Worm (Caenorhabditis elegans): Measurements from ENCODE around the gene C15C8.6.

Gene C15C8.6

ce11 chrV:12784861-12785260 is 33.5 kb upstream of the C15C8.6 start, which contains the start of gene sre-20:
Gene sre-20 (minus strand): TSS chrV:12784961.
- TF ChIP-seq crh-2 (tag; optimal IDR thresholded peaks at IDR 0.05) (no peak), dmd-4 (tag; optimal IDR thresholded peaks at IDR 0.05) (no peak), zag-1 (tag; optimal IDR thresholded peaks at IDR 0.05) (no peak), egl-27 (tag; optimal IDR thresholded peaks at IDR 0.05) (no peak), nhr-25 (tag; optimal IDR thresholded peaks at IDR 0.05) (no peak), fos-1 (tag; optimal IDR thresholded peaks at IDR 0.05) (no peak), ama-1 (optimal IDR thresholded peaks at IDR 0.05) (no peak), ztf-11 (tag; optimal IDR thresholded peaks at IDR 0.05) (no peak), peb-1 (tag; optimal IDR thresholded peaks at IDR 0.05) (no peak), nhr-237 (tag; optimal IDR thresholded peaks at IDR 0.05) (no peak)

ce11 chrV:12780248-12780647 is 28.9 kb upstream of the C15C8.6 start:
- TF ChIP-seq sma-9 (GFP tag; optimal IDR thresholded peaks at IDR 0.05): peak; percentile 53
- no peak for TF ChIP-seq sma-9 (tag; optimal IDR thresholded peaks at IDR 0.05)
- no peak for TF ChIP-seq nhr-23 (tag; optimal IDR thresholded peaks at IDR 0.05)
- TF ChIP-seq blmp-1 (tag; optimal IDR thresholded peaks at IDR 0.05; ENCODE audit: insufficient read depth): no peak
- TF ChIP-seq lsy-2 (tag; optimal IDR thresholded peaks at IDR 0.05): peak in 1 of 2 experiments; percentile 5
- no peak for TF ChIP-seq alr-1 (tag; optimal IDR thresholded peaks at IDR 0.05)
- TF ChIP-seq C34F6.9 (tag; optimal IDR thresholded peaks at IDR 0.05): peak; percentile 38
- TF ChIP-seq ama-1 (optimal IDR thresholded peaks at IDR 0.05): no peak
- TF ChIP-seq zag-1 (tag; optimal IDR thresholded peaks at IDR 0.05): no peak
- TF ChIP-seq unc-39 (tag; optimal IDR thresholded peaks at IDR 0.05): no peak
- no peak for TF ChIP-seq ceh-16 (tag; optimal IDR thresholded peaks at IDR 0.05)
- no peak for TF ChIP-seq snpc-4 (tag; optimal IDR thresholded peaks at IDR 0.05)
- TF ChIP-seq nhr-21 (tag; optimal IDR thresholded peaks at IDR 0.05): no peak
- no peak for TF ChIP-seq ztf-11 (tag; optimal IDR thresholded peaks at IDR 0.05)
- no peak for TF ChIP-seq peb-1 (tag; optimal IDR thresholded peaks at IDR 0.05)
- no peak for TF ChIP-seq dmd-4 (tag; optimal IDR thresholded peaks at IDR 0.05)
- TF ChIP-seq nhr-12 (tag; optimal IDR thresholded peaks at IDR 0.05): no peak
- no peak for TF ChIP-seq nhr-77 (tag; optimal IDR thresholded peaks at IDR 0.05)
- peak; percentile 18 for TF ChIP-seq lin-13 (GFP tag; optimal IDR thresholded peaks at IDR 0.05)
- TF ChIP-seq aly-2 (tag; optimal IDR thresholded peaks at IDR 0.05): no peak
- TF ChIP-seq mdl-1 (tag; optimal IDR thresholded peaks at IDR 0.05): no peak
- TF ChIP-seq sma-3 (GFP tag; optimal IDR thresholded peaks at IDR 0.05): peak; percentile 49
- TF ChIP-seq crh-2 (tag; optimal IDR thresholded peaks at IDR 0.05): peak; percentile 18
- TF ChIP-seq nhr-25 (tag; optimal IDR thresholded peaks at IDR 0.05): no peak
- no peak for TF ChIP-seq Y55F3AM.14 (GFP tag; optimal IDR thresholded peaks at IDR 0.05)
- TF ChIP-seq ztf-1 (GFP tag; conservative IDR thresholded peaks at IDR 0.05): no peak
- TF ChIP-seq F13H6.1 (tag; optimal IDR thresholded peaks at IDR 0.05): peak; percentile 10
- peak; percentile 70 for TF ChIP-seq nhr-129 (tag; optimal IDR thresholded peaks at IDR 0.05)
- no peak for TF ChIP-seq lin-39 (tag; optimal IDR thresholded peaks at IDR 0.05)
- TF ChIP-seq gmeb-1 (tag; optimal IDR thresholded peaks at IDR 0.05): peak; percentile 39
- no peak for TF ChIP-seq elt-3 (tag; optimal IDR thresholded peaks at IDR 0.05)
- peak; percentile 45 for TF ChIP-seq fos-1 (tag; optimal IDR thresholded peaks at IDR 0.05)
- TF ChIP-seq ZK546.5 (tag; optimal IDR thresholded peaks at IDR 0.05): no peak
- TF ChIP-seq unc-55 (GFP tag; optimal IDR thresholded peaks at IDR 0.05): no peak

ce11 chrV:12773852-12774251 is 22.5 kb upstream of the C15C8.6 start:
- TF ChIP-seq lin-13 (GFP tag; optimal IDR thresholded peaks at IDR 0.05): no peak
- no peak for TF ChIP-seq lin-39 (tag; optimal IDR thresholded peaks at IDR 0.05)
- no peak for TF ChIP-seq mab-5 (tag; optimal IDR thresholded peaks at IDR 0.05)
- TF ChIP-seq skn-1 (tag; optimal IDR thresholded peaks at IDR 0.05): no peak
- no peak for TF ChIP-seq ztf-11 (tag; optimal IDR thresholded peaks at IDR 0.05)
- TF ChIP-seq alr-1 (tag; optimal IDR thresholded peaks at IDR 0.05): no peak
- no peak for TF ChIP-seq nhr-12 (tag; optimal IDR thresholded peaks at IDR 0.05)
- no peak for TF ChIP-seq nhr-23 (tag; optimal IDR thresholded peaks at IDR 0.05)
- no peak for TF ChIP-seq ama-1 (optimal IDR thresholded peaks at IDR 0.05)

- no peak for TF ChIP-seq sma-9 (GFP tag; optimal IDR thresholded peaks at IDR 0.05)
- TF ChIP-seq sma-9 (tag; optimal IDR thresholded peaks at IDR 0.05): no peak
- no peak for TF ChIP-seq gmeb-1 (tag; optimal IDR thresholded peaks at IDR 0.05)
- no peak for TF ChIP-seq C34F6.9 (tag; optimal IDR thresholded peaks at IDR 0.05)
- TF ChIP-seq nhr-11 (tag; optimal IDR thresholded peaks at IDR 0.05): no peak
- no peak for TF ChIP-seq mdl-1 (tag; optimal IDR thresholded peaks at IDR 0.05)
- no peak for TF ChIP-seq lsy-2 (tag; optimal IDR thresholded peaks at IDR 0.05)
- TF ChIP-seq fos-1 (tag; optimal IDR thresholded peaks at IDR 0.05): no peak
- TF ChIP-seq ztf-4 (tag; optimal IDR thresholded peaks at IDR 0.05): no peak
- no peak for TF ChIP-seq crh-2 (tag; optimal IDR thresholded peaks at IDR 0.05)
Measured at ce11 chrV:12773222-12773621, 21.9 kb upstream of the C15C8.6 start, which contains the start of gene ZC455.1. Gene ZC455.1 (plus strand): TSS chrV:12773522.

Data from whole organism, L2 larva.